Worm (Caenorhabditis elegans) whole organism, midembryonic: Measurements from ENCODE around the gene C06A1.3.

Experiments
- T22C8.4 ChIP-seq: fragments of 200-800 bp; sonication (Bioruptor generic); IDR thresholded peaks from 2 replicates; pipeline ENCODE4 v1.3.6; 2022; ENCODE audit warnings: missing genetic modification characterization, missing compliant biosample characterization
- cog-1 ChIP-seq: sonication (generic microtip); optimal IDR thresholded peaks from 2 replicates; lab custom pipeline; 2016; ENCODE audit warnings: missing genetic modification characterization, missing compliant biosample characterization
- flt-1 ChIP-seq: fragments of 200-800 bp; sonication (Bioruptor generic); IDR thresholded peaks from 2 replicates; pipeline ENCODE4 v1.3.6; 2022; ENCODE audit warnings: missing genetic modification characterization, missing compliant biosample characterization
- klf-2 ChIP-seq: fragments of 200-800 bp; sonication (Bioruptor generic); conservative IDR thresholded peaks from 2 replicates; pipeline ENCODE4 v1.3.6; 2022; ENCODE audit warnings: missing genetic modification reagents, missing genetic modification characterization, missing compliant biosample characterization
- med-1 ChIP-seq: sonication (generic microtip); optimal IDR thresholded peaks from 2 replicates; lab custom pipeline; 2017; ENCODE audit warnings: missing genetic modification characterization, mild to moderate bottlenecking, missing compliant biosample characterization, antibody characterized with exemption, missing genetic modification reagents; ENCODE audit not compliant: insufficient read depth
- ref-1 ChIP-seq: fragments of 200-800 bp; sonication (Bioruptor generic); conservative IDR thresholded peaks from 2 replicates; pipeline ENCODE4 v1.3.6; 2022; ENCODE audit warnings: missing genetic modification reagents, missing genetic modification characterization, missing compliant biosample characterization
- tab-1 ChIP-seq: fragments of 200-800 bp; sonication (Bioruptor generic); IDR thresholded peaks from 2 replicates; pipeline ENCODE4 v1.3.6; 2022; ENCODE audit warnings: missing genetic modification characterization, missing compliant biosample characterization
- ztf-23 ChIP-seq: fragments of 200-800 bp; sonication (Bioruptor generic); IDR thresholded peaks from 2 replicates; pipeline ENCODE4 v1.3.6; 2022; ENCODE audit warnings: missing genetic modification reagents, missing genetic modification characterization, missing compliant biosample characterization
- ztf-29 ChIP-seq: fragments of 200-800 bp; sonication (Bioruptor generic); IDR thresholded peaks from 2 replicates; pipeline ENCODE4 v1.3.6; 2022; ENCODE audit warnings: missing genetic modification reagents, missing genetic modification characterization, missing compliant biosample characterization

The C06A1.3 gene

ce11 chrII:10569498-10569897 is 2.6 kb upstream of the C06A1.3 start:
- TF ChIP-seq T22C8.4 (GFP tag; lab: Robert Waterston, UW) (no peak), ztf-23 (GFP tag; lab: Robert Waterston, UW) (no peak), ztf-29 (GFP tag; lab: Robert Waterston, UW) (no peak), ref-1 (GFP tag; lab: Robert Waterston, UW) (no peak), med-1 (no peak), tab-1 (GFP tag; lab: Robert Waterston, UW) (no peak), flt-1 (GFP tag; lab: Robert Waterston, UW) (no peak), klf-2 (GFP tag; lab: Robert Waterston, UW) (no peak), cog-1 (tag; lab: Kevin White, UChicago) (no peak)

- TF ChIP-seq klf-2 (GFP tag; lab: Robert Waterston, UW) (no peak), flt-1 (GFP tag; lab: Robert Waterston, UW) (no peak), ref-1 (GFP tag; lab: Robert Waterston, UW) (no peak), T22C8.4 (GFP tag; lab: Robert Waterston, UW) (no peak), med-1 (no peak), ztf-23 (GFP tag; lab: Robert Waterston, UW) (no peak), ztf-29 (GFP tag; lab: Robert Waterston, UW) (no peak), tab-1 (GFP tag; lab: Robert Waterston, UW) (no peak), cog-1 (tag; lab: Kevin White, UChicago) (no peak)
Measured at ce11 chrII:10570302-10570701, 1.8 kb upstream of the C06A1.3 start, which contains the start of gene txt-13. TSS of gene txt-13 (plus strand) at chrII:10570602.

ce11 chrII:10574177-10574576 is 2.1 kb downstream of the C06A1.3 start:
- TF ChIP-seq med-1 (no peak), flt-1 (GFP tag; lab: Robert Waterston, UW) (no peak), cog-1 (tag; lab: Kevin White, UChicago) (no peak), ztf-23 (GFP tag; lab: Robert Waterston, UW) (no peak), T22C8.4 (GFP tag; lab: Robert Waterston, UW) (no peak), tab-1 (GFP tag; lab: Robert Waterston, UW) (no peak), klf-2 (GFP tag; lab: Robert Waterston, UW) (no peak), ztf-29 (GFP tag; lab: Robert Waterston, UW) (no peak), ref-1 (GFP tag; lab: Robert Waterston, UW) (no peak)

ce11 chrII:10578843-10579430 is 6.9 kb downstream of the C06A1.3 start, which contains the start of gene rpb-6:
TSS of gene rpb-6 (plus strand) at chrII:10579380.
- TF ChIP-seq flt-1 (GFP tag; lab: Robert Waterston, UW) (no peak), ztf-23 (GFP tag; lab: Robert Waterston, UW) (no peak), med-1 (no peak), T22C8.4 (GFP tag; lab: Robert Waterston, UW) (no peak), klf-2 (GFP tag; lab: Robert Waterston, UW) (no peak), ref-1 (GFP tag; lab: Robert Waterston, UW) (no peak), ztf-29 (GFP tag; lab: Robert Waterston, UW) (no peak), cog-1 (tag; lab: Kevin White, UChicago) (no peak), tab-1 (GFP tag; lab: Robert Waterston, UW) (no peak)

- no peak for TF ChIP-seq flt-1 (GFP tag; lab: Robert Waterston, UW)
- no peak for TF ChIP-seq cog-1 (tag; lab: Kevin White, UChicago)
- TF ChIP-seq ref-1 (GFP tag; lab: Robert Waterston, UW) = no peak
- TF ChIP-seq ztf-29 (GFP tag; lab: Robert Waterston, UW) = no peak
- TF ChIP-seq T22C8.4 (GFP tag; lab: Robert Waterston, UW) = no peak
- TF ChIP-seq klf-2 (GFP tag; lab: Robert Waterston, UW) = no peak
- no peak for TF ChIP-seq med-1
- TF ChIP-seq ztf-23 (GFP tag; lab: Robert Waterston, UW) = no peak
- TF ChIP-seq tab-1 (GFP tag; lab: Robert Waterston, UW) = no peak
Measured at ce11 chrII:10579655-10580054, 7.6 kb downstream of the C06A1.3 start, which contains the start of gene dohh-1. TSS of gene dohh-1 (plus strand) at chrII:10579955.

ce11 chrII:10580833-10581232 is 8.8 kb downstream of the C06A1.3 start, which contains the start of gene dap-3:
TSS of gene dap-3 (plus strand) at chrII:10581133.
- TF ChIP-seq T22C8.4 (GFP tag; lab: Robert Waterston, UW) (no peak), med-1 (no peak), ztf-23 (GFP tag; lab: Robert Waterston, UW) (no peak), ref-1 (GFP tag; lab: Robert Waterston, UW) (no peak), cog-1 (tag; lab: Kevin White, UChicago) (no peak), ztf-29 (GFP tag; lab: Robert Waterston, UW) (no peak), flt-1 (GFP tag; lab: Robert Waterston, UW) (no peak), klf-2 (GFP tag; lab: Robert Waterston, UW) (no peak), tab-1 (GFP tag; lab: Robert Waterston, UW) (no peak)

ce11 chrII:10582318-10582717 is 10.3 kb downstream of the C06A1.3 start, which contains the start of gene mrps-22:
TSS of gene mrps-22 (plus strand) at chrII:10582618.
- no peak for TF ChIP-seq med-1
- TF ChIP-seq cog-1 (tag; lab: Kevin White, UChicago) = no peak
- no peak for TF ChIP-seq ref-1 (GFP tag; lab: Robert Waterston, UW)
- no peak for TF ChIP-seq klf-2 (GFP tag; lab: Robert Waterston, UW)
- TF ChIP-seq T22C8.4 (GFP tag; lab: Robert Waterston, UW) = no peak
- no peak for TF ChIP-seq ztf-23 (GFP tag; lab: Robert Waterston, UW)
- no peak for TF ChIP-seq ztf-29 (GFP tag; lab: Robert Waterston, UW)
- TF ChIP-seq tab-1 (GFP tag; lab: Robert Waterston, UW) = no peak
- no peak for TF ChIP-seq flt-1 (GFP tag; lab: Robert Waterston, UW)

- TF ChIP-seq ztf-23 (GFP tag; lab: Robert Waterston, UW) (no peak), ref-1 (GFP tag; lab: Robert Waterston, UW) (no peak), klf-2 (GFP tag; lab: Robert Waterston, UW) (no peak), tab-1 (GFP tag; lab: Robert Waterston, UW) (no peak), ztf-29 (GFP tag; lab: Robert Waterston, UW) (no peak), T22C8.4 (GFP tag; lab: Robert Waterston, UW) (no peak), cog-1 (tag; lab: Kevin White, UChicago) (no peak), flt-1 (GFP tag; lab: Robert Waterston, UW) (no peak), med-1 (no peak)
Measured at ce11 chrII:10584036-10584435, 12.0 kb downstream of the C06A1.3 start, which contains the start of gene algn-9. TSS of gene algn-9 (plus strand) at chrII:10584336.
